Worm (Caenorhabditis elegans): ENCODE data around the gene clec-215.

Gene clec-215

DNA sequence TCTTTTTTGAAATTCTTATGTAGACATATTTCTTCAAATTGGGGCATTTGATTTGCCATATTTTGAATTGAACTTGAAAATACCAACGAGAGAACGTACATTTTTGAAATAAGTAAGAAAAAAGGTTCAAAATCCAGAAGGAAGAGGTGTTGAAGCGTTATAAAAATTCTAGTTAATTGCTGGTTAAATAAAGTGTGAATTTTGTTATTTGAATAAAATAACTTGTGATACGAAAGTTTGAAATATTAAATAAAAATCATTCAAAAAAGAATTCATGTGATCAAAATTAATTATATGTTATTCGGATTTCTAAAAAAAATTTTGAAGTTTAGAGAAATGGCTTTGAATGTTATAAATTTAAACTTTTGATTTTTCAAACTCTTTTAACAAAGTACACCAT lies 12.0 kb upstream of the clec-215 start, which contains the start of gene C50E3.9:
Gene C50E3.9 (minus strand): TSS at position 101 of the 400 bp plus-strand sequence.
- TF ChIP-seq mep-1 (tag; optimal IDR thresholded peaks at IDR 0.05) (no peak), zfp-2 (tag; optimal IDR thresholded peaks at IDR 0.05) (no peak), mxl-3 (GFP tag; optimal IDR thresholded peaks at IDR 0.05) (no peak), Y48G9A.11 (GFP tag; IDR thresholded peaks at IDR 0.05) (no peak), egl-43 (GFP tag; IDR thresholded peaks at IDR 0.05) (no peak), madf-5 (GFP tag; IDR thresholded peaks at IDR 0.05) (no peak), ceh-44 (GFP tag; IDR thresholded peaks at IDR 0.05) (no peak), spr-3 (GFP tag; optimal IDR thresholded peaks at IDR 0.05) (no peak), nhr-6 (tag; optimal IDR thresholded peaks at IDR 0.05) (no peak)

DNA sequence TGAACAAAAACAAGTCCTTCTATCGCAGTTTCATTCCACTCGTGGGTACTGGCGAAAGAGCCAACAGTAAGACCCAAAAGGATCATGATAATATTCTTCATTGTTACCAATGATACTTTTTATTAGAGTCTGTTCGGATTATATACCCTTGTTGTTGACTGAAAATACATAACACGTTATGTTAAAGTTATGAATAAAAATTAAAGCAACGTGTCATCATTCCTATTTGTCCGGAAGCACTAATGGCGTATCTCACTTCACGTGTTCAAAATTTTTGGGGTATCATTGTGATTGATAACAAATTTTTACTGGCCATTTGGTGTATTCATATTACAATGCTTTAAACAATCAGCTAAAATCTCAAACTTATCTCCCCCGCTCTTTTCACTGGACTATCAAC lies 10.7 kb upstream of the clec-215 start, which contains the start of gene scl-26:
Gene scl-26 (minus strand): TSS at position 101 of the 400 bp plus-strand sequence.
- no peak for TF ChIP-seq pha-4 (GFP tag; IDR thresholded peaks at IDR 0.05)
- no peak for TF ChIP-seq pha-4 (tag; optimal IDR thresholded peaks at IDR 0.05)
- no peak for TF ChIP-seq lin-15B (tag; optimal IDR thresholded peaks at IDR 0.05)
- TF ChIP-seq T20F7.1 (GFP tag; optimal IDR thresholded peaks at IDR 0.05): no peak
- TF ChIP-seq nhr-77 (tag; optimal IDR thresholded peaks at IDR 0.05): no peak
- TF ChIP-seq Y5F2A.4 (GFP tag; optimal IDR thresholded peaks at IDR 0.05): no peak

DNA sequence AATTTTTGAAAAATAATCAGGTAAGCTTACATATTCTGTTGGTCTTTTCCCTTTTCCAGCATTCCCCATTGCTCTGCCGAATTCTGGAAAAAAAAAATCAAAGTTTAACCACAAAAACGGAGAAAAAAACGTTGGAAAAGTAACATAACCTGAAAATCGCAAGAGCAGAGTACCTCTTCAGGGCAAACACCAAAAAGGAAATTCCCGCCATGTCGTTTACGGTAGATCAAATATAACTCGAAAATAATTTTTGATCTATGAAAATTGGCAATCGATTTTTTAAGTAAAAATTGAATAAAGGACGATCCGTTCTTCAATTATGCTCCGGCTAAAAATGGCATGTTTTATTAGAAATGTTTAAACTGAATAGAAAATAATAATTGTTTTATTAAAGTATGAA lies 8.7 kb upstream of the clec-215 start, which contains the start of gene C50E3.11:
Gene C50E3.11 (minus strand): TSS at position 83 of the 400 bp plus-strand sequence.
- TF ChIP-seq mep-1 (tag; optimal IDR thresholded peaks at IDR 0.05): no peak
- TF ChIP-seq T20F7.1 (GFP tag; optimal IDR thresholded peaks at IDR 0.05): no peak
- TF ChIP-seq nhr-11 (tag; optimal IDR thresholded peaks at IDR 0.05): no peak
- TF ChIP-seq daf-16 (GFP tag; optimal IDR thresholded peaks at IDR 0.05): no peak
- TF ChIP-seq daf-16 (tag; optimal IDR thresholded peaks at IDR 0.05): no peak
- TF ChIP-seq D1046.2 (GFP tag; IDR thresholded peaks at IDR 0.05): no peak
- TF ChIP-seq madf-5 (GFP tag; IDR thresholded peaks at IDR 0.05): no peak
- TF ChIP-seq F44E2.7 (GFP tag; IDR thresholded peaks at IDR 0.05): no peak
- no peak for TF ChIP-seq ztf-7 (tag; optimal IDR thresholded peaks at IDR 0.05)
- no peak for TF ChIP-seq daf-19 (GFP tag; conservative IDR thresholded peaks at IDR 0.05)
- no peak for TF ChIP-seq lim-7 (GFP tag; IDR thresholded peaks at IDR 0.05)
- TF ChIP-seq madf-9 (GFP tag; conservative IDR thresholded peaks at IDR 0.05): no peak
- TF ChIP-seq ctbp-1 (GFP tag; IDR thresholded peaks at IDR 0.05): no peak
- TF ChIP-seq fkh-10 (GFP tag; optimal IDR thresholded peaks at IDR 0.05): no peak
- no peak for TF ChIP-seq nhr-77 (tag; optimal IDR thresholded peaks at IDR 0.05)
- no peak for TF ChIP-seq gei-8 (GFP tag; optimal IDR thresholded peaks at IDR 0.05)
- TF ChIP-seq hif-1 (tag; optimal IDR thresholded peaks at IDR 0.05): no peak
- no peak for TF ChIP-seq rbr-2 (tag; optimal IDR thresholded peaks at IDR 0.05)
- TF ChIP-seq snpc-1.2 (GFP tag; IDR thresholded peaks at IDR 0.05): no peak
- TF ChIP-seq mdt-29 (GFP tag; IDR thresholded peaks at IDR 0.05): no peak

DNA sequence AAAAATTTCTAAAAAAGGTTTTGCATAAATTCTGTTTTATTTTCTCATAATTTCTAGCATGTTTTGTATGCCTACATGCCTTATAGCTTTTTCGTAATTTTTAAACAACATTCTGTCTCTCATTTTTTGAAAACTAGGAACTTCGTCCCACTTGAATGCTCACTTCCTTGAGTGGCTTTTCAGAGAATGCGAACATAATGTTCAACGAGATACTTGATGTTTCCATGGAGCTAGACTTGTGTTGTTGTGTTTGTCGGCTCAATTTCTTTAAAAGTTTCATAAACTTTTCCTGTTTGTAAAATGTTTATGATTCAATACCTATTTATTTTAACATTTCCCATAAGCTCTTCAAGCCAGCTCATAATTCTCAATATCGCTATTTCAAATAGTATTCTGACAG lies 7.3 kb upstream of the clec-215 start, which contains the start of gene clec-213:
Gene clec-213 (plus strand): TSS at position 301 of the 400 bp plus-strand sequence.
- TF ChIP-seq lir-3 (tag; optimal IDR thresholded peaks at IDR 0.05) (no peak), dmd-9 (GFP tag; IDR thresholded peaks at IDR 0.05) (no peak), ama-1 (optimal IDR thresholded peaks at IDR 0.05) (no peak), nhr-77 (tag; optimal IDR thresholded peaks at IDR 0.05) (no peak), gei-8 (GFP tag; optimal IDR thresholded peaks at IDR 0.05) (no peak), spr-3 (GFP tag; optimal IDR thresholded peaks at IDR 0.05) (no peak), pha-4 (GFP tag; IDR thresholded peaks at IDR 0.05) (no peak), pha-4 (tag; optimal IDR thresholded peaks at IDR 0.05) (no peak), mxl-3 (GFP tag; optimal IDR thresholded peaks at IDR 0.05) (no peak), daf-12 (tag; optimal IDR thresholded peaks at IDR 0.05) (no peak), hmg-1.1 (GFP tag; IDR thresholded peaks at IDR 0.05) (no peak)
